Worm (Caenorhabditis elegans) whole organism, L4 larva: ENCODE results near the gene sptl-3.

Source experiments
- T26A8.4 ChIP-seq: fragments of 200-800 bp; sonication (Bioruptor generic); IDR thresholded peaks from 2 replicates; pipeline ENCODE4 v1.3.6; 2022; ENCODE audit warnings: missing genetic modification characterization, missing compliant biosample characterization
- ZK337.2 ChIP-seq: fragments of 200-800 bp; sonication (Bioruptor generic); IDR thresholded peaks from 2 replicates; pipeline ENCODE4 v1.3.6; 2022; ENCODE audit warnings: missing genetic modification reagents, missing genetic modification characterization, missing compliant biosample characterization
- ama-1 ChIP-seq: fragments of 150-350 bp; optimal IDR thresholded peaks from 2 replicates; lab custom pipeline; 2014; ENCODE audit warnings: inconsistent platforms, mixed read lengths
- daf-16 ChIP-seq, 3 experiments: sonication (generic microtip); optimal IDR thresholded peaks; 2 replicates each; lab custom pipeline; 2016 to 2017; ENCODE audit warnings: missing genetic modification characterization in 3 of 3, missing genetic modification reagents in 3 of 3, mild to moderate bottlenecking in 2 of 3, missing compliant biosample characterization in 2 of 3, missing biosample characterization in 1 of 3, moderate library complexity in 1 of 3
- daf-8 ChIP-seq: fragments of 200-800 bp; sonication (Bioruptor generic); IDR thresholded peaks from 2 replicates; pipeline ENCODE4 v1.3.6; 2022; ENCODE audit warnings: missing genetic modification characterization, missing compliant biosample characterization
- dpl-1 ChIP-seq: fragments of 150-350 bp; optimal IDR thresholded peaks from 2 replicates; lab custom pipeline; 2014; ENCODE audit warnings: missing biosample characterization, missing genetic modification reagents, missing genetic modification characterization
- fkh-10 ChIP-seq: fragments of 150-350 bp; optimal IDR thresholded peaks from 2 replicates; lab custom pipeline; 2014; ENCODE audit warnings: missing biosample characterization, missing genetic modification reagents, missing genetic modification characterization
- lin-38 ChIP-seq: fragments of 200-800 bp; sonication (Bioruptor generic); IDR thresholded peaks from 2 replicates; pipeline ENCODE4 v1.3.6; 2022; ENCODE audit warnings: missing genetic modification reagents, missing genetic modification characterization, missing compliant biosample characterization
- nhr-10 ChIP-seq: fragments of 150-350 bp; optimal IDR thresholded peaks from 2 replicates; lab custom pipeline; 2014; ENCODE audit warnings: missing biosample characterization, missing genetic modification characterization
- nhr-237 ChIP-seq: sonication (generic microtip); optimal IDR thresholded peaks from 2 replicates; lab custom pipeline; 2017; ENCODE audit warnings: missing biosample characterization, missing genetic modification characterization
- pha-4 ChIP-seq, 2 experiments: fragments of 150-350 bp in 1 of 2; fragments of 200-800 bp in 1 of 2; sonication (Bioruptor generic) in 1 of 2; IDR thresholded peaks in 1 of 2; optimal IDR thresholded peaks in 1 of 2; 2 replicates each; pipeline versions ENCODE4 v1.3.6 to Lab custom; 2014 to 2022; ENCODE audit warnings: missing genetic modification characterization in 2 of 2, missing genetic modification reagents in 2 of 2, missing biosample characterization in 1 of 2, missing compliant biosample characterization in 1 of 2
- saeg-2 ChIP-seq: fragments of 200-800 bp; sonication (Bioruptor generic); IDR thresholded peaks from 2 replicates; pipeline ENCODE4 v1.3.6; 2022; ENCODE audit warnings: missing genetic modification reagents, missing genetic modification characterization, missing compliant biosample characterization
- unc-62 ChIP-seq, 3 experiments: fragments of 150-350 bp in 1 of 3; sonication (generic microtip); optimal IDR thresholded peaks in 2 of 3; peaks in 1 of 3; 1 replicate in 1 of 3; 2 replicates in 2 of 3; lab custom pipeline; 2014 to 2017; ENCODE audit warnings: missing biosample characterization in 3 of 3, missing genetic modification characterization in 3 of 3, missing genetic modification reagents in 3 of 3, missing genotype in 1 of 3
- zag-1 ChIP-seq: fragments of 150-350 bp; optimal IDR thresholded peaks from 2 replicates; lab custom pipeline; 2014; ENCODE audit warnings: missing biosample characterization, missing genetic modification characterization

DNA sequence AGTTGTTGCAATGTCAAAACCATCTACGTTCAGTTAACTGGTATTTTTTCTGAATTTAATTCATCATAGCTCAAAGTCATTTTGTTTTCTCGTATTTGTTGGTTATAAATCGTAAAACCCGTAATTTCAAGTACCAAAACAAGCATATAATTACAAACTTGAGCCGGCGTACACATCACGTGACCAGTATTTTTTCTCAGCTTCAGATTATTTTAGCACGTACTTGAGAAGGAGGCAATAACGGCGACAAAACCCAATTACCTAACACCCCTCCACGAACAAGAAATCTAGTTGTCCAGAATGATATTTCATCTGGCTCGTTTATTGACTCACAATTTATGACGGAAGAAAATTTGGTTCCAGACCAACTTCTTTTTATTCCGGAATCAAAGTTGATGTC lies 34.2 kb upstream of the sptl-3 start, which contains the start of gene srx-135:
- TF ChIP-seq saeg-2 (GFP tag; lab: Robert Waterston, UW) (no peak), dpl-1 (GFP tag; lab: Kevin White, UChicago) (no peak), daf-16 (GFP tag; optimal IDR thresholded peaks at IDR 0.05; lab: Kevin White, UChicago) (no peak), daf-16 (tag; optimal IDR thresholded peaks at IDR 0.05; lab: Kevin White, UChicago) (no peak), ama-1 (lab: Kevin White, UChicago) (no peak), fkh-10 (GFP tag; lab: Kevin White, UChicago) (no peak), pha-4 (GFP tag; IDR thresholded peaks at IDR 0.05; lab: Robert Waterston, UW) (no peak), pha-4 (tag; optimal IDR thresholded peaks at IDR 0.05; lab: Kevin White, UChicago) (no peak), lin-38 (GFP tag; lab: Robert Waterston, UW) (no peak), nhr-237 (no peak), T26A8.4 (GFP tag; lab: Robert Waterston, UW) (no peak), unc-62 (GFP tag; optimal IDR thresholded peaks at IDR 0.05 in 1 of 2; lab: Kevin White, UChicago) (no peak), unc-62 (tag; optimal IDR thresholded peaks at IDR 0.05; lab: Kevin White, UChicago) (no peak), daf-8 (GFP tag; lab: Robert Waterston, UW) (no peak), zag-1 (tag; lab: Kevin White, UChicago) (no peak), nhr-10 (tag; lab: Kevin White, UChicago) (no peak), ZK337.2 (GFP tag; lab: Robert Waterston, UW) (no peak)
